Fruit fly (Drosophila melanogaster): Measurements from ENCODE around the gene Cpr35B.

Gene Cpr35B

DNA sequence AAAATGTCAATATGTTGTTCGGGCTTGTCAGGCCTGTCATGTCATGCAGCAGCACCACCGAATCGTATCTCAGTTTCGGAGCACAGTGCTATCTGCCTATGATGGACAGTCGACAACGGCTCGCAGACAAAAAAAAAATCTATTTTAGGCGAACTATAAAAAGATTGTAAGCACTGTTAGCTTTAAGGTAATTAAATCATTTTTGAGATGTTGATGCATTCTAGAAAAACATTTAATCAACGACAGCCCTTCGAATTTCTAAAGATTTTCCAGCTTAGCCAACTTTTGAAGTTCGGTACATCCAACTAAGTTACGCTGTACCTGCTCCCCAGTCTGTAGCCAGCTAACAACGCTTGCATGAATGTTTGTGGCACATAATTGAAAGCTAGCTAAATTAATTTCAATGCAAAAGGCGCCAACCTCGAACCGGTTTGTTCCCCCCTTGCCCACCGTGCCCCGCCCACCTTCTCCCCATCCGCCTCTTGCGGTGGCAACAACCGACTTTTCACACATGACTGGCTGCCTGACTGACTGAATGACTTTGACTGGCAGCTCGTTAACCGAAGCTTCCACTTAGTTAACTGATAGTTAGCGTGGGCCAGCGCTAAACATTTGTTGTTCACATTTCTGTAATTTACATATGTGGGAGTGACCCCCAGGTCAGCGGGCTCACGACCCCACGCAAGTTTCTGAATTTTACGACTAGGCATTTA is 33.4 kb upstream of the Cpr35B start (continued):
- peak; percentile 89 for TF ChIP-seq CG32006 (GFP tag; optimal IDR thresholded peaks at IDR 0.05)
- peak; percentile 69 for TF ChIP-seq fd59A (GFP tag; optimal IDR thresholded peaks at IDR 0.05)
- peak; percentile 72; the same call in 2 of the 3 replicates for TF ChIP-seq CG6163 (GFP tag; IDR thresholded peaks at IDR 0.05)
- no peak for TF ChIP-seq Eip93F (GFP tag; optimal IDR thresholded peaks at IDR 0.05)
- TF ChIP-seq CG6854 (GFP tag; optimal IDR thresholded peaks at IDR 0.05) = no peak
- no peak for TF ChIP-seq fd85E (GFP tag; optimal IDR thresholded peaks at IDR 0.05)
- TF ChIP-seq Sox15 (GFP tag; optimal IDR thresholded peaks at IDR 0.05) = no peak
- peak; percentile 1 for TF ChIP-seq CG10669 (GFP tag; optimal IDR thresholded peaks at IDR 0.05)
- TF ChIP-seq Hr39 (GFP tag; optimal IDR thresholded peaks at IDR 0.05) = no peak

DNA sequence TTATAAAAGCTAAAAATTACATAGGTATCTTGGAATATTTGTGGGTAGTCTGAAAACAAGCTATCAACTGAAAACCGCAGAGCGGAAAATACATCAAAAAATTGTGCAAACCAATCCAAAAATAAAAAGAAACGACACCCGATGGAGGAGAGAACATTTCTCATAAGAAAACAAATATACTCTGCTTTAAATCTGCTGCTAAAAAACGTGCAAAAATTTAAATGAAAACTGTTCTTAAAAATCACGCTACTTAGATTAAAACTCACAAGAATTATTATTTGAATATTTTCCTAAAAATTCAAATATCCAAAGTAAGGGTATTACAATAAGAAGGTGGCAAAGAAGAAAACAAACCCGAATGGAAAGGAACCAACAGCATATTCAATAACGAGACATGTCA is 32.4 kb upstream of the Cpr35B start:
- TF ChIP-seq pdm3 (GFP tag; optimal IDR thresholded peaks at IDR 0.05) = no peak
- no peak for TF ChIP-seq dsx (GFP tag; optimal IDR thresholded peaks at IDR 0.05; ENCODE audit: poor library complexity, severe bottlenecking)
- no peak for TF ChIP-seq Smox (GFP tag; optimal IDR thresholded peaks at IDR 0.05)
- TF ChIP-seq Eip93F (GFP tag; optimal IDR thresholded peaks at IDR 0.05) = no peak
- TF ChIP-seq CG8119 (GFP tag; IDR thresholded peaks at IDR 0.05) = no peak
- TF ChIP-seq dac (GFP tag; optimal IDR thresholded peaks at IDR 0.05) = no peak
- no peak for TF ChIP-seq achi (GFP tag; optimal IDR thresholded peaks at IDR 0.05)
- no peak for TF ChIP-seq esn (GFP tag; optimal IDR thresholded peaks at IDR 0.05)
- peak; percentile 51 for TF ChIP-seq CG15336 (GFP tag; IDR thresholded peaks at IDR 0.05)
- no peak for TF ChIP-seq fd59A (GFP tag; optimal IDR thresholded peaks at IDR 0.05)
- TF ChIP-seq CG3919 (GFP tag; optimal IDR thresholded peaks at IDR 0.05) = no peak
- TF ChIP-seq CG11762 (GFP tag; optimal IDR thresholded peaks at IDR 0.05; ENCODE audit: insufficient read depth) = no peak
- peak; percentile 61 for TF ChIP-seq Eip78C (GFP tag)
- peak; percentile 1 for TF ChIP-seq Met (GFP tag; optimal IDR thresholded peaks at IDR 0.05)
- no peak for TF ChIP-seq cyc (GFP tag; optimal IDR thresholded peaks at IDR 0.05)
- no peak for TF ChIP-seq topi (GFP tag; optimal IDR thresholded peaks at IDR 0.05)
- TF ChIP-seq CG34406 (GFP tag; optimal IDR thresholded peaks at IDR 0.05) = no peak
- no peak for TF ChIP-seq OdsH (GFP tag; optimal IDR thresholded peaks at IDR 0.05)

DNA sequence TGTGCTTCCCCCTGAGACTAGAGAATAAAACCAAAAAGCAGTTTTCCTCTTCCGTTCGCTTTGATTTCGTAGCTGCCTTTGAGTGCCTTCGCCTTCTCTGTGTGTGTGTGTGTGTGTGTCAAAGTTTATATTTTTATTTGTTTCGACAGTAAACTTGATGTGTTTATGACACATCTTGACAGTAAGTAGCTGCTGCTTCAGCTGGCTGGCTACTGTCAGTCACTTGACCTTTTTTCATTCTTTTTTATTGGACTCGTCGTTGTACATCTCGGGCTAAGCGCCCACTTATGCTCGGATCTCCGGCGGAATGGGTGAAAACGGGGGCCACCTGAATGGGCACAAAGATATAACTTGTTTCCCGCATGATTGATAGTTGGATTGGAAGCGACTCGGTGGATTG is 31.9 kb upstream of the Cpr35B start:
- TF ChIP-seq esn (GFP tag; optimal IDR thresholded peaks at IDR 0.05) (no peak), CG16779 (tag; optimal IDR thresholded peaks at IDR 0.05) (no peak), eg (GFP tag; IDR thresholded peaks at IDR 0.05) (no peak), Eip78C (GFP tag) (no peak), CG9139 (GFP tag; optimal IDR thresholded peaks at IDR 0.05) (no peak), OdsH (GFP tag; optimal IDR thresholded peaks at IDR 0.05) (no peak), CG11902 (GFP tag; optimal IDR thresholded peaks at IDR 0.05) (no peak), CG6792 (GFP tag; optimal IDR thresholded peaks at IDR 0.05) (no peak), Eip75B (GFP tag; optimal IDR thresholded peaks at IDR 0.05) (no peak), spab (GFP tag; optimal IDR thresholded peaks at IDR 0.05) (no peak), CG1621 (tag; optimal IDR thresholded peaks at IDR 0.05) (no peak), Ets96B (tag; optimal IDR thresholded peaks at IDR 0.05) (no peak), CG3919 (GFP tag; optimal IDR thresholded peaks at IDR 0.05) (no peak), Blimp-1 (GFP tag; optimal IDR thresholded peaks at IDR 0.05) (no peak), CG10669 (GFP tag; optimal IDR thresholded peaks at IDR 0.05) (no peak), topi (GFP tag; optimal IDR thresholded peaks at IDR 0.05) (no peak), CG11294 (GFP tag; IDR thresholded peaks at IDR 0.05) (no peak), cyc (GFP tag; optimal IDR thresholded peaks at IDR 0.05) (no peak), achi (GFP tag; optimal IDR thresholded peaks at IDR 0.05) (no peak)

DNA sequence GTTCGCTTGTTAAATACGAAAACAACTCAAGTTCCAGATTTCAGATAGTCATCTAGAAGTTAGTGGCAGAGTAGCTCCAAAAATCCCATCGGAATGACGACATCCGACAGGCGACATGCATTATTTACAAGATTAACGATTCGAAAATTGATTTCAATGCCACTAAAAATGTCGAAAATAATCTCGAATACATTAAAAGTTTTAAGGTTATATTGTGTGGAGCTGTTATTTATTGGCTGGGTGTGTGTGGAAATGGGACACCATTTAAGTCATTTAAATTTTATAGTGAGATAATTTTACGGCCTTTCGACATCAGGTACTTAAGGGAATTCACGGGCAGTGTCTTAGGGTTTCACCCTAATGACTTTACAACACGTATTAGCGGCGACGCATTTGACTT is 31.3 kb upstream of the Cpr35B start:
- TF ChIP-seq CG9139 (GFP tag; optimal IDR thresholded peaks at IDR 0.05) (no peak), Gug (GFP tag; IDR thresholded peaks at IDR 0.05) (no peak), achi (GFP tag; optimal IDR thresholded peaks at IDR 0.05) (no peak), Ets96B (tag; optimal IDR thresholded peaks at IDR 0.05) (no peak), Sox102F (GFP tag; optimal IDR thresholded peaks at IDR 0.05) (no peak), CG6163 (GFP tag; IDR thresholded peaks at IDR 0.05) (no peak), fd59A (GFP tag; optimal IDR thresholded peaks at IDR 0.05) (no peak), Hr39 (GFP tag; optimal IDR thresholded peaks at IDR 0.05) (no peak), CG8319 (GFP tag; optimal IDR thresholded peaks at IDR 0.05) (no peak), OdsH (GFP tag; optimal IDR thresholded peaks at IDR 0.05) (no peak), CG6276 (GFP tag; optimal IDR thresholded peaks at IDR 0.05) (no peak)

All from whole organism, prepupa.